Fruit fly (Drosophila melanogaster): ENCODE data around the gene CG3078.

DNA sequence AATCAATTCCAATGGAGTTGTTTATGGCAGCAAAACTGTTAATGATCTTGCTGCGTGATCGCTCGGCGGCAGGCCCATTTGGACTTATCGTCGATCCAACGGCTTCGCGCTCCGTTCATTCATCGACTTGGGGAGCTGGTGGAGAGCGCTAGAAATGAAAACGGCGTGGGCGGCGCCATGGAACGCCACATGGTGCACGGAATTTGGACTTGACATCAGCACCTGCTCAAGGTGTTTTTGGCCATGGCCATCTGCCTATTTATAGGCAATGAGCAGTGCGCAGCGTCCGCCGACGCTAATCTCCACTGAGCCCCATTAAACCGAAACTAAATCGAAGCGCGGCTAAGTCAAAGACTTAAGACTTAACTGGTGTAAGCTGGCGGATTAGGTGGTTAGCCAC is 41.2 kb downstream of the CG3078 start:
- TF ChIP-seq Blimp-1 (GFP tag; optimal IDR thresholded peaks at IDR 0.05) (no peak), CG11294 (GFP tag; IDR thresholded peaks at IDR 0.05) (no peak), CG7368 (GFP tag; optimal IDR thresholded peaks at IDR 0.05) (no peak), Met (GFP tag; optimal IDR thresholded peaks at IDR 0.05) (no peak), Eip75B (GFP tag; optimal IDR thresholded peaks at IDR 0.05) (no peak), Hr4 (GFP tag; optimal IDR thresholded peaks at IDR 0.05) (no peak), fd85E (GFP tag; optimal IDR thresholded peaks at IDR 0.05) (no peak), acj6 (GFP tag; optimal IDR thresholded peaks at IDR 0.05) (no peak), topi (GFP tag; optimal IDR thresholded peaks at IDR 0.05) (no peak), OdsH (GFP tag; optimal IDR thresholded peaks at IDR 0.05) (no peak)
